Fruit fly (Drosophila melanogaster) whole organism, adult: ENCODE results near the gene CG10467.

Experiments used
- CG11617 ChIP-seq: fragments of 200-800 bp; sonication (Bioruptor generic); optimal IDR thresholded peaks from 2 replicates; lab custom pipeline; 2017; ENCODE audit warnings: mild to moderate bottlenecking, missing biosample characterization, missing genetic modification reagents, missing genetic modification characterization
- CG12768 ChIP-seq: fragments of 200-800 bp; sonication (Bioruptor generic); optimal IDR thresholded peaks from 2 replicates; lab custom pipeline; 2017; ENCODE audit warnings: missing biosample characterization, missing genetic modification characterization, mild to moderate bottlenecking, moderate library complexity, missing genetic modification reagents
- CG14711 ChIP-seq: fragments of 200-800 bp; sonication (Bioruptor generic); optimal IDR thresholded peaks from 2 replicates; lab custom pipeline; 2018; ENCODE audit warnings: missing biosample characterization, mild to moderate bottlenecking, missing genetic modification characterization, moderate library complexity
- CG1620 ChIP-seq: fragments of 200-800 bp; sonication (Bioruptor generic); optimal IDR thresholded peaks from 2 replicates; lab custom pipeline; 2016; ENCODE audit warnings: missing biosample characterization, missing genetic modification characterization
- CG33017 ChIP-seq: fragments of 200-800 bp; sonication (Bioruptor generic); optimal IDR thresholded peaks from 2 replicates; lab custom pipeline; 2018; ENCODE audit warnings: missing biosample characterization, mild to moderate bottlenecking, missing genetic modification characterization, moderate library complexity
- CG5204 ChIP-seq: fragments of 200-800 bp; sonication (Bioruptor generic); optimal IDR thresholded peaks from 2 replicates; lab custom pipeline; 2016; ENCODE audit warnings: missing biosample characterization, missing genetic modification characterization
- CG7045 ChIP-seq: fragments of 200-800 bp; sonication (Bioruptor generic); optimal IDR thresholded peaks from 2 replicates; lab custom pipeline; 2017; ENCODE audit warnings: missing biosample characterization, mild to moderate bottlenecking, missing genetic modification characterization
- CG7101 ChIP-seq: fragments of 200-800 bp; sonication (Bioruptor generic); optimal IDR thresholded peaks from 2 replicates; lab custom pipeline; 2018; ENCODE audit warnings: missing biosample characterization, mild to moderate bottlenecking, missing genetic modification characterization, moderate library complexity
- Clk ChIP-seq: fragments of 200-800 bp; sonication (Bioruptor generic); optimal IDR thresholded peaks from 2 replicates; lab custom pipeline; 2017; ENCODE audit warnings: missing biosample characterization, missing genetic modification characterization
- Crg-1 ChIP-seq: fragments of 200-800 bp; sonication (Bioruptor generic); optimal IDR thresholded peaks from 2 replicates; lab custom pipeline; 2016; ENCODE audit warnings: missing biosample characterization, missing genetic modification characterization
- Hr96 ChIP-seq: fragments of 200-800 bp; sonication (Bioruptor generic); optimal IDR thresholded peaks from 2 replicates; lab custom pipeline; 2016; ENCODE audit warnings: missing biosample characterization, missing genetic modification characterization
- Mnt ChIP-seq: fragments of 200-800 bp; sonication (Bioruptor generic); optimal IDR thresholded peaks from 2 replicates; lab custom pipeline; 2016; ENCODE audit warnings: missing biosample characterization, mild to moderate bottlenecking, missing genetic modification characterization
- bab1 ChIP-seq: fragments of 200-800 bp; sonication (Bioruptor generic); optimal IDR thresholded peaks from 3 replicates; lab custom pipeline; 2019; ENCODE audit warnings: missing biosample characterization, mild to moderate bottlenecking, missing genetic modification characterization, moderate library complexity
- cic ChIP-seq: fragments of 200-800 bp; sonication (Bioruptor generic); optimal IDR thresholded peaks from 2 replicates; lab custom pipeline; 2017; ENCODE audit warnings: missing biosample characterization, mild to moderate bottlenecking, missing genetic modification characterization, moderate library complexity
- cnc ChIP-seq, 2 experiments: fragments of >200 bp; optimal IDR thresholded peaks; 2 replicates each; lab custom pipeline; 2017
- kay ChIP-seq: fragments of 200-800 bp; sonication (Bioruptor generic); peaks from one replicate; lab custom pipeline; 2016; ENCODE audit warnings: missing biosample characterization, missing genetic modification characterization, borderline replicate concordance
- ovo ChIP-seq: fragments of 200-800 bp; sonication (Bioruptor generic); optimal IDR thresholded peaks from 2 replicates; lab custom pipeline; 2016; ENCODE audit warnings: missing biosample characterization, missing genetic modification characterization
- pad ChIP-seq: fragments of 200-800 bp; sonication (Bioruptor generic); optimal IDR thresholded peaks from 3 replicates; lab custom pipeline; 2017; ENCODE audit warnings: missing biosample characterization, missing genetic modification characterization, mild to moderate bottlenecking, moderate library complexity, missing genetic modification reagents
- tj ChIP-seq: fragments of 200-800 bp; sonication (Bioruptor generic); optimal IDR thresholded peaks from 3 replicates; lab custom pipeline; 2017; ENCODE audit warnings: missing biosample characterization, mild to moderate bottlenecking, missing genetic modification characterization, moderate library complexity
- toe ChIP-seq: fragments of 200-800 bp; sonication (Bioruptor generic); optimal IDR thresholded peaks from 2 replicates; lab custom pipeline; 2016; ENCODE audit warnings: missing biosample characterization, missing genetic modification characterization

The CG10467 gene

dm6 chr3L:6130944-6131343 is 36.4 kb upstream of the CG10467 start, which contains the start of gene Lcp65Ag3:
Gene Lcp65Ag3 (minus strand): TSS chr3L:6130989.
- TF ChIP-seq CG11617 (no peak), CG12768 (GFP tag; lab: Kevin White, UChicago) (no peak), CG1620 (GFP tag; lab: Kevin White, UChicago) (no peak), CG33017 (no peak), ovo (no peak), bab1 (GFP tag; lab: Kevin White, UChicago) (no peak)

- TF ChIP-seq CG1620 (GFP tag; lab: Kevin White, UChicago) (no peak), Mnt (GFP tag; lab: Kevin White, UChicago) (no peak), bab1 (GFP tag; lab: Kevin White, UChicago) (no peak), CG33017 (no peak), pad (GFP tag; lab: Kevin White, UChicago) (no peak), Crg-1 (GFP tag; lab: Kevin White, UChicago) (no peak), CG7045 (GFP tag; lab: Kevin White, UChicago) (no peak), kay (GFP tag; lab: Kevin White, UChicago) (no peak), CG7101 (tag; lab: Kevin White, UChicago) (no peak), CG11617 (no peak), cnc (optimal IDR thresholded peaks at IDR 0.05; lab: Kevin White, UChicago) (no peak), CG12768 (GFP tag; lab: Kevin White, UChicago) (no peak), ovo (no peak), CG5204 (GFP tag; lab: Kevin White, UChicago) (no peak), Hr96 (GFP tag; lab: Kevin White, UChicago) (no peak), tj (no peak), cic (no peak), toe (GFP tag; lab: Kevin White, UChicago) (no peak), Clk (GFP tag; lab: Kevin White, UChicago) (no peak), CG14711 (no peak)
Observed at dm6 chr3L:6129591-6129990, 35.0 kb upstream of the CG10467 start.

dm6 chr3L:6125409-6125689 is 30.8 kb upstream of the CG10467 start:
- TF ChIP-seq CG33017 = no peak
- no peak for TF ChIP-seq Crg-1 (GFP tag; lab: Kevin White, UChicago)
- no peak for TF ChIP-seq ovo
- no peak for TF ChIP-seq Hr96 (GFP tag; lab: Kevin White, UChicago)

DNA sequence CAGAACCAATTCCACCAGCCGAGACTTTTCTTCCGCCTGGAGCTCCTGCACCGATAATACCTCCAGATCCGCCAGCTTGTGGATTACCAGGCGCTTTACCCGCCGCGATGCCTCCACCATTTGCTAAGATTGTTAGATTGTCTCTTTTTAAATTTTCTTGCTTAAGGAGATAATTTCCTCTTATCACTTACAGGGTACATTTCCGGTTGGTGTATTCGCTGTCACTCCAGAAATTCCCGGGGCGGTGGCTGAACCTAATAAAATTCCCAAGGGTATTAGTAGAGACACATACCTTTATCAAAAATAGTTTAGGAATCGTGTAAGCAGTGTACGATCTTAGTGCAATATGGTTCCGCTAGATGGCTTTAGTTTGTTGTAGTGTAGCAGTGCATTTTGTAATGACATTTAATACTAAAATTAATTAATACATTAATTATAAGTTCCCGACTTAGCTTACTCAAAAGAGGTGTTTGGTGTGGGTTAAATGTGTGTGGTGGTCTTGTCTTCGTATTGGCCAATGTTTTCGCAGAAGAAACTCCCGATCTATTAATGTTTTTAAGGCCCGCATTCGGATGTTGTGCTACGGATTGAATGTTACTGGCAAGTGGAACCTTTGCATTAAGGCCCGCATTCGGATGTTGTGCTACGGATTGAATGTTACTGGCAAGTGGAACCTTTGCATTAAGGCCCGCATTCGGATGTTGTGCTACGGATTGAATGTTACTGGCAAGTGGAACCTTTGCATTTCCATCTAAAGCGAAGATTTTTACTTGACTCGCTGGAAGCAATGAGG is 30.3 kb upstream of the CG10467 start:
- TF ChIP-seq toe (GFP tag; lab: Kevin White, UChicago) = peak; percentile 12
- TF ChIP-seq CG7045 (GFP tag; lab: Kevin White, UChicago) = peak; percentile 20
- TF ChIP-seq Hr96 (GFP tag; lab: Kevin White, UChicago) = peak; percentile 47
- TF ChIP-seq CG33017 = no peak
- no peak for TF ChIP-seq CG11617

dm6 chr3L:6116881-6117280 is 22.3 kb upstream of the CG10467 start:
- TF ChIP-seq toe (GFP tag; lab: Kevin White, UChicago) (no peak), cnc (optimal IDR thresholded peaks at IDR 0.05; lab: Kevin White, UChicago) (no peak), tj (no peak), CG11617 (no peak), Mnt (GFP tag; lab: Kevin White, UChicago) (no peak)

dm6 chr3L:6115505-6115904 is 21.0 kb upstream of the CG10467 start:
- TF ChIP-seq CG33017 = no peak
- no peak for TF ChIP-seq Mnt (GFP tag; lab: Kevin White, UChicago)
- TF ChIP-seq cic = no peak
- TF ChIP-seq Hr96 (GFP tag; lab: Kevin White, UChicago) = no peak

dm6 chr3L:6111458-6111857 is 16.9 kb upstream of the CG10467 start:
- TF ChIP-seq cnc (optimal IDR thresholded peaks at IDR 0.05; lab: Kevin White, UChicago) (no peak), kay (GFP tag; lab: Kevin White, UChicago) (no peak)

DNA sequence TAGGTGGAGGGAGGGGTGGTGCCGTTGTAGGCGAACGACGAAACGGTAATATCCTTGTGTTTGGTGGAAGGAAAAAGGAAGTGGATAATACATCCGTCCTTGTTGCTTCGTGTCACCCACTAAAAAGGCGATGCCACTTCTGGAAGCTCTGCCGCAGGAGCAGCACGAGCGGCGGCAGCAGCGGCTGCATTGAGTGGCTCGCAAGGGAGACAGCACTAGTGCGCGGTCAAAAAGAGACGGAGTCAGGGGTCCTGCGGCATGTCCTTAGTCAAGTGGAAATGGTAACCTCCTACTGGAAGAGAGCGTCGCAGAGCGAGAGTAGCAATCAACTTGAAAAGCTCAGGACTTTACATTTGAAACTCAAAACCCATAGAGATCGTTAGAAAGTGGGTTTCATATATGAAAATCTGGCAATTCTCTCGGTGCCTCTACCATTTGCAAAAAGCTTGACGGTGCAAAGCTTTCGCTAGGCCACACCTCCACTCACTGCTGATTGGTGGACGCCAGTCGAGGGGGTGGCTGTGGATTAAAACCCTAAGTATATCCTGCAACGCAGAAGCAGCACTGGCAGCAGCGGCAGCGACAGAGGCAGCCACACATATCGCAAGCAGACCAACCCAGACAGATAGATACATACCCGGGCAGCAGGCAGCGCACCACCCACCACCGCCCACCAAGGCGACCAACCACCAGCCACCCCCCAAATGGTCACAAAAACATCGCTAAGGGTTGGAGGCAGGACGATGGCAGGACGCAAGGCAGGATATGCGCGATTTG is 16.3 kb upstream of the CG10467 start:
- TF ChIP-seq toe (GFP tag; lab: Kevin White, UChicago) (no peak), CG14711 (no peak), CG5204 (GFP tag; lab: Kevin White, UChicago) (no peak), cnc (optimal IDR thresholded peaks at IDR 0.05; lab: Kevin White, UChicago) (no peak), bab1 (GFP tag; lab: Kevin White, UChicago) (no peak), pad (GFP tag; lab: Kevin White, UChicago) (no peak), Mnt (GFP tag; lab: Kevin White, UChicago) (no peak), Hr96 (GFP tag; lab: Kevin White, UChicago) (no peak), Clk (GFP tag; lab: Kevin White, UChicago) (no peak), CG12768 (GFP tag; lab: Kevin White, UChicago) (no peak)
